Fruit fly (Drosophila melanogaster) whole organism, prepupa: Measurements from ENCODE around the gene CG15731.
A peak's percentile ranks its signal among the peaks of the same experiment; 100 is the strongest.

Experiments used
- Blimp-1 ChIP-seq: fragments of 200-800 bp; sonication (Bioruptor generic); optimal IDR thresholded peaks from 3 replicates; lab custom pipeline; 2017; ENCODE audit warnings: missing biosample characterization, missing genetic modification characterization, mild to moderate bottlenecking, moderate library complexity, missing genetic modification reagents
- CG10631 ChIP-seq: fragments of 200-800 bp; sonication (Bioruptor generic); optimal IDR thresholded peaks from 2 replicates; lab custom pipeline; 2016; ENCODE audit warnings: missing biosample characterization, missing genetic modification characterization
- CG11294 ChIP-seq: fragments of 200-800 bp; sonication (Bioruptor generic); IDR thresholded peaks from 2 replicates; pipeline ENCODE4 v1.3.6; 2022; ENCODE audit warnings: missing biosample characterization, missing genetic modification characterization
- CG11762 ChIP-seq: fragments of 200-800 bp; sonication (Bioruptor generic); optimal IDR thresholded peaks from 3 replicates; lab custom pipeline; 2016; ENCODE audit warnings: missing biosample characterization, missing genetic modification characterization; ENCODE audit not compliant: insufficient read depth
- CG11902 ChIP-seq: fragments of 200-800 bp; sonication (Bioruptor generic); optimal IDR thresholded peaks from 3 replicates; lab custom pipeline; 2016; ENCODE audit warnings: missing biosample characterization, missing genetic modification characterization
- CG15336 ChIP-seq: fragments of 200-800 bp; sonication (Bioruptor generic); IDR thresholded peaks from 2 replicates; pipeline ENCODE4 v1.3.6; 2022; ENCODE audit warnings: missing biosample characterization, missing genetic modification characterization
- CG16779 ChIP-seq: fragments of 200-800 bp; sonication (Bioruptor generic); optimal IDR thresholded peaks from 3 replicates; lab custom pipeline; 2017; ENCODE audit warnings: missing biosample characterization, mild to moderate bottlenecking, missing genetic modification characterization
- CG3032 ChIP-seq: fragments of 200-800 bp; optimal IDR thresholded peaks from 2 replicates; lab custom pipeline; 2019; ENCODE audit warnings: missing biosample characterization, mild to moderate bottlenecking, missing genetic modification characterization, moderate library complexity
- CG31627 ChIP-seq: fragments of 200-800 bp; sonication (Bioruptor generic); optimal IDR thresholded peaks from 3 replicates; lab custom pipeline; 2016; ENCODE audit warnings: missing biosample characterization, missing genetic modification characterization
- CG32006 ChIP-seq: fragments of 200-800 bp; sonication (Bioruptor generic); optimal IDR thresholded peaks from 3 replicates; lab custom pipeline; 2017; ENCODE audit warnings: missing biosample characterization, mild to moderate bottlenecking, missing genetic modification characterization
- CG3919 ChIP-seq: fragments of 200-800 bp; sonication (Bioruptor generic); optimal IDR thresholded peaks from 3 replicates; lab custom pipeline; 2016; ENCODE audit warnings: missing biosample characterization, missing genetic modification characterization
- CG4318 ChIP-seq: fragments of 200-800 bp; sonication (Bioruptor generic); optimal IDR thresholded peaks from 3 replicates; lab custom pipeline; 2017; ENCODE audit warnings: missing biosample characterization, mild to moderate bottlenecking, missing genetic modification characterization
- CG6163 ChIP-seq: fragments of 200-800 bp; sonication (Bioruptor generic); IDR thresholded peaks from 3 replicates; pipeline ENCODE4 v1.3.6; 2022; ENCODE audit warnings: missing biosample characterization, missing genetic modification characterization
- CG6792 ChIP-seq: fragments of 200-800 bp; sonication (Bioruptor generic); optimal IDR thresholded peaks from 3 replicates; lab custom pipeline; 2016; ENCODE audit warnings: missing biosample characterization, missing genetic modification characterization
- CG6808 ChIP-seq: fragments of 200-800 bp; sonication (Bioruptor generic); optimal IDR thresholded peaks from 3 replicates; lab custom pipeline; 2017; ENCODE audit warnings: missing biosample characterization, missing genetic modification characterization, mild to moderate bottlenecking, moderate library complexity, missing genetic modification reagents
- CG6854 ChIP-seq: fragments of 200-800 bp; sonication (Bioruptor generic); optimal IDR thresholded peaks from 2 replicates; lab custom pipeline; 2017; ENCODE audit warnings: missing biosample characterization, mild to moderate bottlenecking, missing genetic modification characterization
- CG7368 ChIP-seq: fragments of 200-800 bp; sonication (Bioruptor generic); optimal IDR thresholded peaks from 3 replicates; lab custom pipeline; 2016; ENCODE audit warnings: missing biosample characterization, missing genetic modification characterization
- CG8119 ChIP-seq: fragments of 200-800 bp; sonication (Bioruptor generic); IDR thresholded peaks from 3 replicates; pipeline ENCODE4 v1.3.6; 2022; ENCODE audit warnings: missing biosample characterization, missing genetic modification characterization
- CG8632 ChIP-seq: fragments of 200-800 bp; sonication (Bioruptor generic); optimal IDR thresholded peaks from 3 replicates; lab custom pipeline; 2016; ENCODE audit warnings: missing biosample characterization, missing genetic modification characterization
- Ets21C ChIP-seq: fragments of 200-800 bp; sonication (Bioruptor generic); optimal IDR thresholded peaks from 3 replicates; lab custom pipeline; 2016; ENCODE audit warnings: missing biosample characterization, missing genetic modification characterization
- Gug ChIP-seq: fragments of 200-800 bp; sonication (Bioruptor generic); IDR thresholded peaks from 2 replicates; pipeline ENCODE4 v1.3.6; 2022; ENCODE audit warnings: missing biosample characterization, missing genetic modification characterization
- Hr39 ChIP-seq: fragments of 200-800 bp; sonication (Bioruptor generic); optimal IDR thresholded peaks from 2 replicates; lab custom pipeline; 2016; ENCODE audit warnings: missing biosample characterization, missing genetic modification characterization
- Hr4 ChIP-seq: fragments of 200-800 bp; sonication (Bioruptor generic); optimal IDR thresholded peaks from 3 replicates; lab custom pipeline; 2016; ENCODE audit warnings: missing biosample characterization, missing genetic modification characterization
- OdsH ChIP-seq: fragments of 200-800 bp; sonication (Bioruptor generic); optimal IDR thresholded peaks from 3 replicates; lab custom pipeline; 2016; ENCODE audit warnings: missing biosample characterization, missing genetic modification characterization
- Smox ChIP-seq: fragments of 200-800 bp; sonication (Bioruptor generic); optimal IDR thresholded peaks from 3 replicates; lab custom pipeline; 2016; ENCODE audit warnings: missing biosample characterization, missing genetic modification characterization
- Sox102F ChIP-seq: fragments of 200-800 bp; sonication (Bioruptor generic); optimal IDR thresholded peaks from 2 replicates; lab custom pipeline; 2016; ENCODE audit warnings: missing biosample characterization, mild to moderate bottlenecking, missing genetic modification characterization
- Sox14 ChIP-seq: fragments of 200-800 bp; sonication (Bioruptor generic); optimal IDR thresholded peaks from 3 replicates; lab custom pipeline; 2016; ENCODE audit warnings: missing biosample characterization, missing genetic modification characterization
- Sox15 ChIP-seq: fragments of 200-800 bp; sonication (Bioruptor generic); optimal IDR thresholded peaks from 3 replicates; lab custom pipeline; 2016; ENCODE audit warnings: missing biosample characterization, missing genetic modification characterization
- achi ChIP-seq: fragments of 200-800 bp; sonication (Bioruptor generic); optimal IDR thresholded peaks from 3 replicates; lab custom pipeline; 2016; ENCODE audit warnings: missing biosample characterization, missing genetic modification characterization
- acj6 ChIP-seq: fragments of 200-800 bp; sonication (Bioruptor generic); optimal IDR thresholded peaks from 3 replicates; lab custom pipeline; 2016; ENCODE audit warnings: missing biosample characterization, missing genetic modification characterization
- cyc ChIP-seq: fragments of 200-800 bp; sonication (Bioruptor generic); optimal IDR thresholded peaks from 3 replicates; lab custom pipeline; 2016; ENCODE audit warnings: missing biosample characterization, missing genetic modification characterization
- dsx ChIP-seq: fragments of 200-800 bp; optimal IDR thresholded peaks from 3 replicates; lab custom pipeline; 2019; ENCODE audit warnings: missing biosample characterization, mild to moderate bottlenecking, missing genetic modification characterization, moderate library complexity; ENCODE audit not compliant: poor library complexity, severe bottlenecking
- eg ChIP-seq: fragments of 200-800 bp; sonication (Bioruptor generic); IDR thresholded peaks from 3 replicates; pipeline ENCODE4 v1.3.6; 2022; ENCODE audit warnings: missing biosample characterization, missing genetic modification characterization
- esn ChIP-seq: fragments of 200-800 bp; sonication (Bioruptor generic); optimal IDR thresholded peaks from 2 replicates; lab custom pipeline; 2016; ENCODE audit warnings: missing biosample characterization, mild to moderate bottlenecking, missing genetic modification characterization, moderate library complexity
- fkh ChIP-seq: fragments of 200-800 bp; sonication (Bioruptor generic); optimal IDR thresholded peaks from 3 replicates; lab custom pipeline; 2017; ENCODE audit warnings: missing biosample characterization, mild to moderate bottlenecking, missing genetic modification characterization, moderate library complexity
- lz ChIP-seq: fragments of 200-800 bp; sonication (Bioruptor generic); optimal IDR thresholded peaks from 3 replicates; lab custom pipeline; 2016; ENCODE audit warnings: missing biosample characterization, missing genetic modification characterization
- spab ChIP-seq: fragments of 200-800 bp; sonication (Bioruptor generic); optimal IDR thresholded peaks from 2 replicates; lab custom pipeline; 2017; ENCODE audit warnings: missing biosample characterization, mild to moderate bottlenecking, missing genetic modification characterization, missing genetic modification reagents
- svp ChIP-seq: fragments of 200-800 bp; sonication (Bioruptor generic); peaks from one replicate; lab custom pipeline; 2016; ENCODE audit warnings: missing biosample characterization, missing genetic modification characterization

The CG15731 gene

dm6 chrX:12457713-12458233, at the start of gene CG15731:
TSS of gene CG15731 (minus strand) at chrX:12457763.
- TF ChIP-seq spab (no peak), CG32006 (GFP tag; lab: Kevin White, UChicago) (no peak), CG6854 (GFP tag; lab: Kevin White, UChicago) (no peak), CG8119 (no peak), Sox102F (GFP tag; lab: Kevin White, UChicago) (no peak), OdsH (GFP tag; lab: Kevin White, UChicago) (no peak), CG7368 (GFP tag; lab: Kevin White, UChicago) (no peak), acj6 (GFP tag; lab: Kevin White, UChicago) (no peak), CG4318 (GFP tag; lab: Kevin White, UChicago) (no peak), Blimp-1 (GFP tag; lab: Kevin White, UChicago) (no peak), svp (GFP tag; lab: Kevin White, UChicago) (no peak), CG3919 (GFP tag; lab: Kevin White, UChicago) (no peak), CG6163 (GFP tag; lab: Robert Waterston, UW) (no peak), CG11762 (GFP tag; lab: Kevin White, UChicago) (no peak)

- TF ChIP-seq esn (GFP tag; lab: Kevin White, UChicago): no peak
- no peak for TF ChIP-seq cyc (GFP tag; lab: Kevin White, UChicago)
- no peak for TF ChIP-seq CG8119
- TF ChIP-seq CG6808 (GFP tag; lab: Kevin White, UChicago): peak; percentile 14
- peak; percentile 51 for TF ChIP-seq fkh (GFP tag; lab: Kevin White, UChicago)
These were observed 40.5 kb upstream of the CG15731 start for dm6 chrX:12498101-12498500.

- TF ChIP-seq Ets21C (no peak), CG16779 (tag; lab: Kevin White, UChicago) (no peak), CG8632 (GFP tag; lab: Kevin White, UChicago) (peak; percentile 11), esn (GFP tag; lab: Kevin White, UChicago) (no peak), CG11294 (no peak), CG6163 (GFP tag; lab: Robert Waterston, UW) (peak; percentile 54; the same call in 1 of the 3 replicates), CG32006 (GFP tag; lab: Kevin White, UChicago) (peak; percentile 46), Gug (GFP tag; lab: Robert Waterston, UW) (no peak), spab (no peak), Sox14 (peak; percentile 10), CG31627 (GFP tag; lab: Kevin White, UChicago) (peak; percentile 42), Hr39 (GFP tag; lab: Kevin White, UChicago) (peak; percentile 40), lz (peak; percentile 15), CG15336 (GFP tag; lab: Robert Waterston, UW) (no peak), Hr4 (GFP tag; lab: Kevin White, UChicago) (peak; percentile 26), OdsH (GFP tag; lab: Kevin White, UChicago) (peak; percentile 10), CG6792 (GFP tag; lab: Kevin White, UChicago) (no peak), CG11902 (GFP tag; lab: Kevin White, UChicago) (no peak), CG3032 (peak; percentile 47), dsx (no peak), eg (GFP tag; lab: Robert Waterston, UW) (no peak), cyc (GFP tag; lab: Kevin White, UChicago) (peak; percentile 12), Smox (GFP tag; lab: Kevin White, UChicago) (peak; percentile 36), CG6808 (GFP tag; lab: Kevin White, UChicago) (peak; percentile 13), CG10631 (GFP tag; lab: Kevin White, UChicago) (peak; percentile 9), achi (peak; percentile 27), Sox15 (GFP tag; lab: Kevin White, UChicago) (peak; percentile 7)
These were observed 39.4 kb upstream of the CG15731 start, which contains the start of gene mdu for dm6 chrX:12496930-12497329. TSS of gene mdu (plus strand) at chrX:12497188.
